Worm (Caenorhabditis elegans): ENCODE measurements around the gene sra-37.

Gene sra-37

DNA sequence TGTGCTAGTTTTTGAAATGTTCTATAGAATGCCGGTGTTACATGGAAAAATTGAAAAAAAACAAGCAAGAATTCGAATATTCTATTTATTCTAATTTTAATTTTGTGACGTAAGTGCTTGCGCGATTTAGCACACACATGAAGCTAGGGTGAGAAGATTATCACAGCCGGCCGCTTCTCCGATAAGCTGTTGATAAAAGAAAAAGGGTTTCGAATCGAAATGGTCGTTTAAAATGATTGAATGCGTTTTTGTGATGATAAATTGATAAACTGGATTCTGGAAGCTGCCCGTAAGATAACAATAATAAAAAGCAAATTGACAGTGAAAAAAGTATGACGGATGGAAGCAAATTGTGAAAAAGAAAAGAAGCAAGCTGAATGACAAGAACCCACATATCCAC is 9.0 kb downstream of the sra-37 start:
- no peak for TF ChIP-seq snpc-4 (tag; optimal IDR thresholded peaks at IDR 0.05)
- no peak for TF ChIP-seq nhr-2 (tag; optimal IDR thresholded peaks at IDR 0.05)
- no peak for TF ChIP-seq blmp-1 (tag; optimal IDR thresholded peaks at IDR 0.05)
- no peak for TF ChIP-seq lsy-2 (tag; optimal IDR thresholded peaks at IDR 0.05)
- no peak for TF ChIP-seq pha-4 (tag; optimal IDR thresholded peaks at IDR 0.05)
- TF ChIP-seq lin-13 (tag; optimal IDR thresholded peaks at IDR 0.05): no peak
- no peak for TF ChIP-seq cnd-1 (tag; optimal IDR thresholded peaks at IDR 0.05)
- TF ChIP-seq nhr-76 (tag; optimal IDR thresholded peaks at IDR 0.05): no peak
- no peak for TF ChIP-seq unc-120 (tag; optimal IDR thresholded peaks at IDR 0.05; ENCODE audit: poor library complexity, severe bottlenecking)

ce11 chrX:13882639-13883038 is 10.5 kb downstream of the sra-37 start, which contains the start of gene hlb-1:
Gene hlb-1, minus strand, starts transcription at chrX:13882739.
- TF ChIP-seq ztf-11 (tag; optimal IDR thresholded peaks at IDR 0.05): no peak
- no peak for TF ChIP-seq mep-1 (tag; optimal IDR thresholded peaks at IDR 0.05)
- TF ChIP-seq unc-39 (tag; optimal IDR thresholded peaks at IDR 0.05): no peak
- no peak for TF ChIP-seq pha-4 (tag; optimal IDR thresholded peaks at IDR 0.05)
- no peak for TF ChIP-seq elt-3 (tag; optimal IDR thresholded peaks at IDR 0.05)
- TF ChIP-seq unc-120 (tag; optimal IDR thresholded peaks at IDR 0.05; ENCODE audit: poor library complexity, severe bottlenecking): no peak
- no peak for TF ChIP-seq nhr-28 (tag; optimal IDR thresholded peaks at IDR 0.05)
- no peak for TF ChIP-seq mab-5 (tag; optimal IDR thresholded peaks at IDR 0.05)

- TF ChIP-seq nhr-76 (tag; optimal IDR thresholded peaks at IDR 0.05) (no peak), elt-1 (tag; optimal IDR thresholded peaks at IDR 0.05; ENCODE audit: borderline replicate concordance, insufficient read depth) (peak; percentile 24), snpc-4 (tag; optimal IDR thresholded peaks at IDR 0.05) (no peak), ces-1 (GFP tag; optimal IDR thresholded peaks at IDR 0.05) (peak; percentile 92), nhr-2 (tag; optimal IDR thresholded peaks at IDR 0.05) (no peak), unc-120 (tag; optimal IDR thresholded peaks at IDR 0.05; ENCODE audit: poor library complexity, severe bottlenecking) (no peak), cnd-1 (tag; optimal IDR thresholded peaks at IDR 0.05) (peak; percentile 59), ztf-11 (tag; optimal IDR thresholded peaks at IDR 0.05) (no peak), tbx-8 (GFP tag; optimal IDR thresholded peaks at IDR 0.05) (no peak), lin-32 (GFP tag; optimal IDR thresholded peaks at IDR 0.05) (peak; percentile 68), hlh-1 (tag; optimal IDR thresholded peaks at IDR 0.05) (peak; percentile 20), mls-2 (tag; optimal IDR thresholded peaks at IDR 0.05) (no peak), ceh-83 (GFP tag; optimal IDR thresholded peaks at IDR 0.05) (no peak), ham-2 (GFP tag; optimal IDR thresholded peaks at IDR 0.05) (no peak), nhr-237 (tag; optimal IDR thresholded peaks at IDR 0.05) (no peak)
Observed at ce11 chrX:13881760-13882369, 11.3 kb downstream of the sra-37 start.

- TF ChIP-seq sem-2 (GFP tag; optimal IDR thresholded peaks at IDR 0.05) (no peak), lsy-2 (tag; optimal IDR thresholded peaks at IDR 0.05) (no peak), cnd-1 (tag; optimal IDR thresholded peaks at IDR 0.05) (no peak)
Observed at ce11 chrX:13878082-13878481, 15.1 kb downstream of the sra-37 start.

ce11 chrX:13876860-13877259 is 16.3 kb downstream of the sra-37 start:
- TF ChIP-seq unc-120 (tag; optimal IDR thresholded peaks at IDR 0.05; ENCODE audit: poor library complexity, severe bottlenecking) (no peak), lsy-2 (tag; optimal IDR thresholded peaks at IDR 0.05) (no peak), mab-5 (tag; optimal IDR thresholded peaks at IDR 0.05) (no peak), sptf-1 (tag; optimal IDR thresholded peaks at IDR 0.05) (no peak), drap-1 (GFP tag; optimal IDR thresholded peaks at IDR 0.05) (no peak), ham-2 (GFP tag; optimal IDR thresholded peaks at IDR 0.05) (no peak), unc-39 (tag; optimal IDR thresholded peaks at IDR 0.05) (no peak), mls-2 (tag; optimal IDR thresholded peaks at IDR 0.05) (no peak), nhr-237 (tag; optimal IDR thresholded peaks at IDR 0.05) (no peak), bed-3 (GFP tag; optimal IDR thresholded peaks at IDR 0.05) (no peak), nhr-28 (tag; optimal IDR thresholded peaks at IDR 0.05) (no peak), hlh-1 (tag; optimal IDR thresholded peaks at IDR 0.05) (no peak)

- TF ChIP-seq ces-1 (GFP tag; optimal IDR thresholded peaks at IDR 0.05): peak; percentile 87
- no peak for TF ChIP-seq unc-39 (tag; optimal IDR thresholded peaks at IDR 0.05)
Observed at ce11 chrX:13875913-13876312, 17.2 kb downstream of the sra-37 start.
